Worm (Caenorhabditis elegans) whole organism, late embryonic: ENCODE measurements around the gene C07E3.4.

ENCODE experiments used
- fkh-10 ChIP-seq: fragments of 150-350 bp; optimal IDR thresholded peaks from 2 replicates; lab custom pipeline; 2014; ENCODE audit warnings: missing biosample characterization, missing genetic modification reagents, missing genetic modification characterization
- hlh-13 ChIP-seq: fragments of 200-800 bp; sonication (Bioruptor generic); optimal IDR thresholded peaks from 2 replicates; lab custom pipeline; 2018; ENCODE audit warnings: mild to moderate bottlenecking, missing genetic modification characterization, missing compliant biosample characterization
- lin-11 ChIP-seq: fragments of 200-800 bp; sonication (Bioruptor generic); optimal IDR thresholded peaks from 2 replicates; lab custom pipeline; 2018; ENCODE audit warnings: mild to moderate bottlenecking, missing genetic modification characterization, missing compliant biosample characterization
- ref-2 ChIP-seq: sonication (generic microtip); optimal IDR thresholded peaks from 2 replicates; lab custom pipeline; 2016; ENCODE audit warnings: missing genetic modification characterization, missing compliant biosample characterization
- ttx-3 ChIP-seq: sonication (generic microtip); optimal IDR thresholded peaks from 2 replicates; lab custom pipeline; 2016; ENCODE audit warnings: missing genetic modification reagents, missing genetic modification characterization, missing compliant biosample characterization

DNA sequence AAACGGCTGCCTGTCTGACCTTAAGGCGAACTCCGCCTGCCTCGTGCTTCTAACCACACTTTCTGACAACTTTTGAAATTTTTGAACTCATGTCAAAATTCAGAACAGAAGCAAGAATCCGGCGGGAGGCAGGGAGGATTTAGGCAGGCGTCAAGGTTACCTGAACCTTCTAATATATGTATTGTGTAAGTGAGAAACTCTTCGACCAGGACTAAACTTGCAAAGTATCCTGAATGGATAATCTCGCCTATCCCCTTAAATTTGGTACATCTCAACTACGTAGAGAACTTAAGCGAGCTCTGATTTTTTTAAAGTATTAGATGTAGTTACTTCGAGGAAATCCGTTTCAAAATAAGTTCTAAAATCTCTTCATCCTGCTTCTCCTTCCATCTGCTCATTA, 50.4 kb downstream of the C07E3.4 start, which contains the start of gene E04D5.5:
- TF ChIP-seq fkh-10 (GFP tag; lab: Kevin White, UChicago) (no peak), ref-2 (tag; lab: Kevin White, UChicago) (no peak), lin-11 (no peak), ttx-3 (tag; lab: Kevin White, UChicago) (no peak), hlh-13 (GFP tag; lab: Kevin White, UChicago) (no peak)
